Worm (Caenorhabditis elegans): ENCODE measurements around the gene msd-4.

Gene msd-4

DNA sequence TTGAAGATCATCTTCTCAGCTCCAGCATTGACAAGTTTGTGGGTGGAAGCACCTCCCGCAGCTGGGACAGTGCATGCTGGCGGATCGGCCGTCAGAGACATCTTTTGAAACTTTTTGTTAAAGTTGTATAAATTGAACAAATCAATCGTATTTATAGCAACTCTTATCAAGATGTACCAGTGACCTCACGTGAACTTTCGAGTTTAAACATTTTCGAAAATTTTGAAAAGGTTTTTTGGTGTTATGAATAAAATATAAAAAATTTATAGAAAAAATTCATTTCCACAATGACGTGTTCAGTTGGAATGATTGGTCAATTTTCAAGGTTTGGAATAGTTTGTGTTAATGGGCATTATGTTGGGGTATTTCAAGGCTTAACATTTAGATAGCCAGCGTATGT is at the start of gene msd-4, which contains the start of gene C35D10.3:
Gene msd-4 (minus strand): TSS at position 101 of the 400 bp plus-strand sequence.
Gene C35D10.3 (plus strand): TSS at position 279 of the 400 bp plus-strand sequence.
- no peak for TF ChIP-seq unc-62 (GFP tag; optimal IDR thresholded peaks at IDR 0.05)

DNA sequence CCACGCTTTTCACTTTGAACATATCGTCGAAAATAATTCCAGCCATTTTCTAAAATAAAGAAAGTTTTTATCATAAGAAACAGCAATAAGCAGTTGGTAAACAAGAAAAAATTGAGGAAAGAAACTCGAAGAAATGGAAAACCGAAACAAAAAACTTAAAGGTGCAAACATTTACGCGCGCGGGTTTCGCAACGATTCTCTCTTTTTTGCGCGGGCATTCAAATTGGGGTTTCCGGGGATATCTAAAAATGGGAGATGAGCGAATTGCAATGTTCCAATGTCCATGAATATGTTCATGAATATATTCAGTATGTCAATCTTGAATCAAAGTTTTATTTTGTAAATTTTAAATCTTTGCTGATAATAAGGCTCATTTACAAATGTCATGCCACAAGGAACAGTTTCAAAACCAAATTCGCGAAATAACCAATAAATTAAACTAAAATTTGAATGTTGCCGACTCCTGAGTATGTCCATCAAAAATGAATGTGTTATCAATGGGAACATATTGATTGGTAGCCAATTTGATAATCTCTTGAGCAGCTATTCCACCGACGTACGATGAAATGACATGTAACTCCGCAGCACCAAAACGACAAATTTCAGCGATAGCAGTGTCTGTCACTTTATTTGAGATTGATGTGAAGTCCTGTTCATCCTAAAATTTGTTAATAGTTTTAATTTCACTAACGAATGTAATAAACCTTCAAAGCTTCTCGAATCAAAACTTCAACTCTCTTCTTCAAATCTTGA is 49.6 kb upstream of the msd-4 start, which contains the start of gene rpb-8:
Gene rpb-8 (minus strand): TSS at position 49 of the 753 bp plus-strand sequence.
- TF ChIP-seq unc-62 (GFP tag; optimal IDR thresholded peaks at IDR 0.05) = no peak

DNA sequence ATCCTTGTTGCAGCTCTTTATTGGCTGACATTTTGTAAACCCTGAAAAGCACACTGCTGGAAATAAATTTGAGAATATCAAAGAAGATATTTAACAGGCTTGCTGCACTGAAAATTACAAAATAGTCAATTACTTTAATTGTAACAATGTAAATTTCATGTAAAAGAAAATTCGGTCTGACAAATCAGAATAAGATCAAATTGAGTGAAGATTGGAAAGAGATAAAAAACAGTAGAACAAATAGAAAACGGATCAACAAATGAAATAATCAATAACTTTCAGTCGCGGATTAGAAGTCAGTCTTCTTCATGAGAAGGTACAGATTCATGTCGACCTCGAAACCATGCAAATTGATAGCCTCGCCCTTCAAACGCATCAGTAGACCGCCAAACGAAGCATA is 48.5 kb upstream of the msd-4 start, which contains the start of gene rars-1:
Gene rars-1 (minus strand): TSS at position 101 of the 400 bp plus-strand sequence.
- TF ChIP-seq unc-62 (GFP tag; optimal IDR thresholded peaks at IDR 0.05) = no peak

DNA sequence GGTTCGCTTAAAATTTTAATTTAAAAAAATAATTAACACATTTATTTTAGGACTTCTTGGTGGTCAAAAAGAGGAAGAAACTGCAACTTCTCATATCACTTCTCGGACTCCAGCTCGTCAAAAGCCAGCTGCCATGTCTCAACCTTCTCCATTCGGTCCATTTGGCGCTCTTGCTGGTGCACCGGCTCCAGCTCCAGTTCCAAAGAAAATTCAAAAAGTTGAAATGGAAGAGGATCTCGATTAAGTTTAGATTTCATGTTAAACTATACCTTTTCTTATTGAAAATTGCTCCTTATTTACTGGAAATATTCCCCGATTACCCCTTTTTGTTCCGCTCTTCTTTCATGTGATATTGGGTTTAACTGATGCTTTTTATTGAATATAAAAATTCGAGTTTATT is 45.2 kb upstream of the msd-4 start:
- no peak for TF ChIP-seq unc-62 (GFP tag; optimal IDR thresholded peaks at IDR 0.05)

DNA sequence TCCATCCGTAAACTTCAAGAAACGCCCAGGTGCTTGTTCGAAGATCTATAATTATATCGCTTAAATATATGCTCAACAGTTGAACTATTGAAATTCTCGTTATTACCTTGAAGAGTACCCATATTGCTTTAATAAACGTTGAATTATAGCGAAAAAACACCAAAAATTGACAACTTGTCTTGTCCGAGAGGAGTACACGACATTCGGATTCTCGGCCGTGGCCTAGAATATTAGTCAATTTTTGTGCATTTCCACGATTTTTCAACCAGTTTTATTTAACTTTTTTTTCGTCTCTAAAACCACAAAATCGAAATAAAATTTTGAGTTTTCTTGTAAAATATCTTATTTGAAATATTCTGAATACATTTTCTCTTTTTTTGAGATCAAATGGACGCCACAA is 43.8 kb upstream of the msd-4 start, which contains the start of the genes F26F4.9 and cee-1:
Gene F26F4.9 (minus strand): TSS at position 205 of the 400 bp plus-strand sequence.
Gene cee-1 (plus strand): TSS at position 383 of the 400 bp plus-strand sequence.
- no peak for TF ChIP-seq unc-62 (GFP tag; optimal IDR thresholded peaks at IDR 0.05)

DNA sequence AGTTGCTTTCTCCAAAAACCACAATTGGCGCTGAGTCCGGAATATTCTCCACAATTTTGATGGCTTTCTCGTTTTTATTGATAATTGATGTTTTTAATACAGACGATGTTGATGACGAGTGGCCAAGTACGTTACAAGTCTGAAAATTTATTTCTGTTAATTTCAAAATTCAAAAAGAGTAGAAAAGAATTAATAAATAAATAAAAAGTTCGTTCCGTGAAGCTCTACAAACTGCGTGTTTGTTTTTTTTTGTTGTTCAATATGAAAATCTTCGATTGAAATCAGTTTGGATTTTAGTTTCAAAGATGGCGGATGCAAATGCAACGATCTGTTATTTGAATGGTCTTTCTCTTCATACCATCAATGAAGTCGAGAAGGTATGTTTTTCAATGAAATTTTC is 42.4 kb upstream of the msd-4 start, which contains the start of gene F26F4.2:
Gene F26F4.2 (plus strand): TSS at position 301 of the 400 bp plus-strand sequence.
- TF ChIP-seq unc-62 (GFP tag; optimal IDR thresholded peaks at IDR 0.05) = no peak

DNA sequence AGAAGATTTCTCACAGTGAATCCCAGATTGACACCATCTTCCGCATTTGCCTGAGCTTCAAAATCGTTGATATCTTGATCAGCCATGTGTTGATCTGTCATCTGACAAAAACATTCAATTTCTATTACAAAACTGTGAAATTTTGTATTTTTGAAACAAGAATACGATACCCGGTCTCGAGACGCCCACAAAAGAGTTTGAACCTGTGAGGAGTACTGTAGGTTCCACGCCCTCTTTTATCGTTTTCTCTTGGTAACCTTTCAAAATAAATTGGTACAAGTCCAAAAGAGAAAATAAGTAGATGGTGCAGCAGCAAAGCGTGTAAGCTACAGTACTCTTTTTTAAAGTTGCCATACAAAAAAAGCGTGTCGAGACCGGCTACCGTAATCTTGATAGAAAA is 41.4 kb upstream of the msd-4 start, which contains the start of gene F26F4.12:
Gene F26F4.12 (minus strand): TSS at position 101 of the 400 bp plus-strand sequence.
- TF ChIP-seq unc-62 (GFP tag; optimal IDR thresholded peaks at IDR 0.05) = no peak

DNA sequence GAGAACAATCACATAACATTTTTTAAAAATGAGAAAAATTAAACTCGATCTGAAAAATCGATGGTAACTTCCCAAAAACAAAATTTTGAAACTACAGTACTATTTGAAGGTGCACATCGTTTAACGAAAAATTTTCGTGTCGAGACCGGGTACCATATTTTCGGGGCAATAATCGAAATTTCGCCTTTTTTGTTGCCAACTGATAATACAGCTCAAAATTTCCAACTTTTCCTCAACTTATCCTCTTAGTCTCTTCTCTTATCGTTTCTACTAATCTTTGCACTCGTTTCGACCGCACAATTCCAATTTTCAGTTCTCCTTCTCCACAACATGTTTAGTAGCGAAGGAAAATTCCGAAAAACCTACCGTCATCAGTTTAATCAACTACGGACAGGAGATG is 38.4 kb upstream of the msd-4 start, which contains the start of gene rom-1:
Gene rom-1 (plus strand): TSS at position 301 of the 400 bp plus-strand sequence.
- TF ChIP-seq unc-62 (GFP tag; optimal IDR thresholded peaks at IDR 0.05) = no peak

DNA sequence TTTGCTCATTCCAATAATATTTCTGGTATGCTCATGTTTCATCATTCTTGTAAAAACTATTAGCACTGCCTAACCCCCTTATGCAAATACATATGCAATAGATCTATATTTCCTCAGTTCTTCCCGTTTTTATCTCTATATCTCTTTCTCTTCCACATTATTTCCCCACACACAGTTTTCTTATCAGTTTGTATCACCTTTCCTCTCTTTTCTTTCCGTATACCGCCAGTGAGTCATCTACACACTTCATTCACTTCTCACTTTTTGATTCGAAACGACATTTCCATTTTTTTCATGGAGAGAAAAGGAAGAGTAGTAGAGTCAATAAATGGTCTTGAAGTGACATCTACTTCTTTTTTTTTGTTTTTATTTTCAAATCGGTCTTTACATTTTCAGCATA is 37.8 kb upstream of the msd-4 start:
- no peak for TF ChIP-seq unc-62 (GFP tag; optimal IDR thresholded peaks at IDR 0.05)

DNA sequence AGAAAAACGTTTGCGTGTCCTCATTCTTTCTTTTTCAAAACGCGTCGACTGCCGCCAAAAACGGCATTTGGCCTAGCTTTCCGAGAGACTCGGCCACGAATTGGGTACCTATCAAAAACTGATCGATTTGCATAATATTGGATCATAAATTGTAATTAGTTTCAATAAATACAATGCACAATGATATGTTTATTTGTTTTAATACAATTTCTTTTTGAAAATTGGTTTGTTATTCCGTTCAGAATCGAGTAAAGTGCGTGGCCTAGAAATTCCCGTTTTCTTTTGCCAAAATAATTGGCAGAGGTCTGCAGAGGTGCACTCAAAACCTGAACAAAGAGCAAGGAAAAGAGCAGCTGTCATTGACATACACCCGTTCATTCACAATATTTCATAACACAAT is 36.9 kb upstream of the msd-4 start, which contains the start of gene F26F4.8:
Gene F26F4.8 (minus strand): TSS at position 69 of the 400 bp plus-strand sequence.
- TF ChIP-seq unc-62 (GFP tag; optimal IDR thresholded peaks at IDR 0.05) = no peak

DNA sequence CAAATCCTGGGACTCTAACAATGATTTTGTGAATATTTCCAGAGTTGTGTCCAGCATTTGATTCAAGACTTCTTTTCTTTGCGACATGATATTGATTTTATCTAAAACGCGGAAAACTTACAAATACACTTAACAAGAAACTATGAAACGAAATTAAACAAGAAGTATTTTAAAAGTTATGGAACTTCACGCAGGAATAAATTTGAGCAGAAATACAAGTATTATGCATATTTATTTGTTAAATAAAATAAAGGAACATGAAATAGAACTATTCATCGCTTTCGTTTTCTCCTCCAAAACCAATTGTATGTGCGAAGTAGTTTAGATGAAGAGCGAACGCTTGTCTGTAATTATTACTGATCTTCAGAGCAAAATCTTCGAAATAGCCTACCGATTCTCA is 35.2 kb upstream of the msd-4 start, which contains the start of gene kbp-2:
Gene kbp-2 (minus strand): TSS at position 101 of the 400 bp plus-strand sequence.
- TF ChIP-seq unc-62 (GFP tag; optimal IDR thresholded peaks at IDR 0.05) = no peak

DNA sequence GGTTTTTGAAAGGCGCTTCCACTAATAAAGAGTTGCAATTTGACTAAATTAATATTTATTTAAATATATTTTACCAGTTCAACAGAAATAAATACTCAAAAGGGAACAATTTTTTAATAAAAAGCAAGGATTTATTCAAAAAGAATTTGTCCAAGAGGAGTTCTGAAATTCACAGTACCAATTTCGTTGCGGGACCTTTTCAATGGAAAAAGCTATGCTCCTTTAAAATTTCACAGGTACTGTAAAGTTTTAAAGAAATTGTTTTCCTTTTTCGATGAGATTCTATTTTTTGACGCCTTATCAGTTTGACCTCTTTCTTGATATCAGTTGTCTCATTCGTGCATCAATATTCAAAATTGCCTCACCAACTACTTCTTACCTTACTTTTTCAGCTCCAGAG is 31.7 kb upstream of the msd-4 start, which contains the start of gene tag-340:
Gene tag-340 (plus strand): TSS at position 249 of the 400 bp plus-strand sequence.
- no peak for TF ChIP-seq unc-62 (GFP tag; optimal IDR thresholded peaks at IDR 0.05)

DNA sequence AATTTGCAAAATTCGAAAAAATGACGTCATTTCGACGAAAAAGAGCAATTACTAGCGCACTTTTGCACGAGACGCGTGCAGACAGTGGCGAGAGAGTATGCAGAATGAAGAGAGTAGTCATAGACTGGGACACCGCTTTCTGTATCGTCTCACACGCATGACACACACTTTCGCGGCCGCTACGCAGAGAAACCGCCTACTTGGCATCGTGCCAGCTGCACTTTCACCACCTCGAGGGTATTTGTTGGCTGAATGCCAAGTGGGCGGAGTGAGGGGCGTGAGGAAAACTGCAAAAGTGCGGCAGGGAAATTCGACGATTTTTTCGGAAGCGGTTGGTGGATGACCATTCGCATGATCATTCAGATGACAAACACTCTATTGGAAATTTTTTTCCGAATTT is 31.2 kb upstream of the msd-4 start:
- TF ChIP-seq unc-62 (GFP tag; optimal IDR thresholded peaks at IDR 0.05) = no peak

DNA sequence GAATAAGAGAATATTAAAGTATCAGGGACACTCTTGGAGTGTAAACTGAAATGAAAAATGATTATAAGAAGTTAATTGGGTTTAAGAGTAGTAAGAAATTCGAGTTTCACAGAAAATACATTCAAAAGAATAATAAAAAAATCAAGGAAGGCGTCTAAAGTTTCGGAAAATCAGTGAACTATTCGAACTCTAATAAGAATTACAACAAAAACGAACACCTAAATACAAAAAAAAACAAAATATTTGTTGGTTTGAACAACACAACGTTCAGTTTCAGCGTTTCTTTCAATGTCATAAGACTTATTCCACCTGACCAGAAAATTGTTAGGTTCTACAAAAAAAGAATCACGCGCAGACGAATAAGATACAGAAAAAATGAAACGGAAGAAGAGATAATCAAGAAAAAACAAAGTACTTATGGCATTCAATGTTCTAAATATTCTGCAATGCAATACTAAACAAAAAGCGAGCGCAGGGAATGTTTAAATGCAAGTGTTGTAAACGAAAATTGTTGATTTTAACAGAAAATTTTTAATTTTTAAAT is 30.6 kb upstream of the msd-4 start, which contains the start of gene nhl-2:
Gene nhl-2 (minus strand): TSS at position 51 of the 544 bp plus-strand sequence.
- TF ChIP-seq unc-62 (GFP tag; optimal IDR thresholded peaks at IDR 0.05) = no peak

DNA sequence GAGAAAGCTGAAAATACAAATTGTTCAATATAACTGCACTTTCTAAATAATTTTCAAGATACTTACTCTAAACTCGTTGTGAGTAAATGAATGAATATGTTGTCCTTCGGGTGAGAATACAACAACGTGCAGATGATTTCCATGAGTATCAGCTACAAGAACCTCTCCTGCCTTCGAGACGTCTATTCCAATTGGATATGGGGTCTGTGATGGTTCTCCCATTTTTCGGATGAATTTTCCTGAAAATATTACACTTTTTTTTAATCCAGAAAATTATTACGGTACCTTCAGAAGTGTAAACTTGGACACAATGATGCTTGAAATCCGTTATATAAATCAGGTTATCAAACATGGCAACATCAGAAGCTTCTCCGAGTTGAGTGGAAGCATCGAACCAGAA is 26.8 kb upstream of the msd-4 start:
- TF ChIP-seq unc-62 (GFP tag; optimal IDR thresholded peaks at IDR 0.05) = no peak

DNA sequence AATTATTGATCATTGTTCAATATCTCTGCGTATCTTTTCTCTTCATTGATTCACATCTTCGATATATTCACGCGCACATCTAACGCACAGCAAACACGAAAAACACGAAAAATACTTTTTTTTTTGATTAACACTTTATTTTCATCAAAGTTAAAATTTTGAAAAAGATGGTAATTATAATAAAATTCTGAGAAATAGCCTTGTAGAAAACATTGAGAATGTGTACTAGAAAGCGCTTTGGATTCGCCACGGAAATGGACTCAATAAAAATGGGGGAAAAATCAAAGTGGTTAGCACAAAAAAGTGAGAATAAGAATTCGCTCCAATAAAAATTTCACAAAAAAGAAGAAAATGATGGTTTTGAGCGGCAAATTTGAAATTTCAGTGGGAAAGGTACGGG is 25.0 kb upstream of the msd-4 start, which contains the start of gene F26F4.6:
Gene F26F4.6 (minus strand): TSS at position 101 of the 400 bp plus-strand sequence.
- TF ChIP-seq unc-62 (GFP tag; optimal IDR thresholded peaks at IDR 0.05) = no peak
